Fruit fly (Drosophila melanogaster) whole organism, pupa: ENCODE results near the gene CG8564.

ENCODE experiments used
- CG10348 ChIP-seq: fragments of 200-800 bp; sonication (Bioruptor generic); IDR thresholded peaks from 2 replicates; pipeline ENCODE4 v1.3.6; 2022; ENCODE audit warnings: missing biosample characterization, missing genetic modification characterization
- CG12605 ChIP-seq: fragments of 200-800 bp; sonication (Bioruptor generic); IDR thresholded peaks from 2 replicates; pipeline ENCODE4 v1.3.6; 2022; ENCODE audit warnings: missing biosample characterization, missing genetic modification characterization
- CG13204 ChIP-seq: fragments of 200-800 bp; sonication (Bioruptor generic); optimal IDR thresholded peaks from 2 replicates; lab custom pipeline; 2018; ENCODE audit warnings: missing biosample characterization, mild to moderate bottlenecking, missing genetic modification characterization, moderate library complexity
- CG14655 ChIP-seq: fragments of 200-800 bp; sonication (Bioruptor generic); optimal IDR thresholded peaks from 3 replicates; lab custom pipeline; 2017; ENCODE audit warnings: mild to moderate bottlenecking, missing biosample characterization, missing genetic modification reagents, missing genetic modification characterization
- CG15710 ChIP-seq: fragments of 200-800 bp; sonication (Bioruptor generic); optimal IDR thresholded peaks from 2 replicates; lab custom pipeline; 2018; ENCODE audit warnings: missing biosample characterization, mild to moderate bottlenecking, missing genetic modification characterization, moderate library complexity
- CG17806 ChIP-seq: fragments of 200-800 bp; sonication (Bioruptor generic); optimal IDR thresholded peaks from 2 replicates; lab custom pipeline; 2018; ENCODE audit warnings: missing biosample characterization, mild to moderate bottlenecking, missing genetic modification characterization, moderate library complexity
- CG32121 ChIP-seq: fragments of 200-800 bp; sonication (Bioruptor generic); IDR thresholded peaks from 2 replicates; pipeline ENCODE4 v1.3.6; 2022; ENCODE audit warnings: missing biosample characterization, missing genetic modification characterization
- CG34367 ChIP-seq: fragments of 200-800 bp; sonication (Bioruptor generic); optimal IDR thresholded peaks from 2 replicates; lab custom pipeline; 2018; ENCODE audit warnings: missing biosample characterization, mild to moderate bottlenecking, missing genetic modification characterization
- CG4496 ChIP-seq: fragments of 200-800 bp; sonication (Bioruptor generic); IDR thresholded peaks from 3 replicates; pipeline ENCODE4 v1.3.6; 2022; ENCODE audit warnings: missing biosample characterization, missing genetic modification characterization
- CG8159 ChIP-seq: fragments of 200-800 bp; sonication (Bioruptor generic); optimal IDR thresholded peaks from 3 replicates; lab custom pipeline; 2018; ENCODE audit warnings: missing biosample characterization, mild to moderate bottlenecking, missing genetic modification characterization, moderate library complexity
- CG8301 ChIP-seq: fragments of 200-800 bp; sonication (Bioruptor generic); optimal IDR thresholded peaks from 2 replicates; lab custom pipeline; 2018; ENCODE audit warnings: missing biosample characterization, mild to moderate bottlenecking, missing genetic modification characterization
- CG9948 ChIP-seq: fragments of 200-800 bp; sonication (Bioruptor generic); optimal IDR thresholded peaks from 2 replicates; lab custom pipeline; 2018; ENCODE audit warnings: missing biosample characterization, mild to moderate bottlenecking, missing genetic modification characterization, moderate library complexity
- D1 ChIP-seq: fragments of 200-800 bp; sonication (Bioruptor generic); optimal IDR thresholded peaks from 2 replicates; lab custom pipeline; 2018; ENCODE audit warnings: missing biosample characterization, mild to moderate bottlenecking, missing genetic modification characterization, moderate library complexity
- EcR ChIP-seq: fragments of 200-800 bp; sonication (Bioruptor generic); optimal IDR thresholded peaks from 3 replicates; lab custom pipeline; 2019; ENCODE audit warnings: missing biosample characterization, missing genetic modification characterization, mild to moderate bottlenecking, moderate library complexity, missing genetic modification reagents
- Ets98B ChIP-seq: fragments of 200-800 bp; sonication (Bioruptor generic); IDR thresholded peaks from 2 replicates; pipeline ENCODE4 v1.3.6; 2022; ENCODE audit warnings: missing biosample characterization, missing genetic modification characterization
- Pif1A ChIP-seq: fragments of 200-800 bp; sonication (Bioruptor generic); optimal IDR thresholded peaks from 3 replicates; lab custom pipeline; 2016; ENCODE audit warnings: missing biosample characterization, missing genetic modification characterization
- Pif1B ChIP-seq: fragments of 200-800 bp; sonication (Bioruptor generic); optimal IDR thresholded peaks from 3 replicates; lab custom pipeline; 2016; ENCODE audit warnings: missing biosample characterization, missing genetic modification characterization
- Snoo ChIP-seq: fragments of 200-800 bp; sonication (Bioruptor generic); optimal IDR thresholded peaks from 3 replicates; lab custom pipeline; 2017; ENCODE audit warnings: missing biosample characterization, mild to moderate bottlenecking, missing genetic modification characterization, inconsistent platforms
- fd96Ca ChIP-seq: fragments of 200-800 bp; sonication (Bioruptor generic); IDR thresholded peaks from 3 replicates; pipeline ENCODE4 v1.3.6; 2022; ENCODE audit warnings: missing biosample characterization, missing genetic modification characterization
- gl ChIP-seq: fragments of 200-800 bp; sonication (Bioruptor generic); optimal IDR thresholded peaks from 2 replicates; lab custom pipeline; 2018; ENCODE audit warnings: missing biosample characterization, mild to moderate bottlenecking, missing genetic modification characterization
- rn ChIP-seq: fragments of 200-800 bp; sonication (Bioruptor generic); IDR thresholded peaks from 2 replicates; pipeline ENCODE4 v1.3.6; 2022; ENCODE audit warnings: missing biosample characterization, missing genetic modification characterization

CG8564 gene

dm6 chr3L:7387814-7388213, at the start of gene CG8564:
CG8564 (minus strand) TSS chr3L:7387914.
- TF ChIP-seq gl (tag; lab: Kevin White, UChicago) (no peak), Pif1B (GFP tag; lab: Kevin White, UChicago) (no peak), CG8301 (tag; lab: Kevin White, UChicago) (no peak), CG12605 (GFP tag; lab: Robert Waterston, UW) (no peak), rn (GFP tag; lab: Robert Waterston, UW) (no peak), fd96Ca (no peak), CG32121 (GFP tag; lab: Robert Waterston, UW) (no peak), CG34367 (tag; lab: Kevin White, UChicago) (no peak), Snoo (no peak), D1 (no peak), CG13204 (GFP tag; lab: Kevin White, UChicago) (no peak), CG10348 (GFP tag; lab: Robert Waterston, UW) (no peak), CG4496 (no peak), EcR (GFP tag; lab: Kevin White, UChicago) (no peak), CG9948 (no peak), CG14655 (no peak), Ets98B (GFP tag; lab: Robert Waterston, UW) (no peak), Pif1A (GFP tag; lab: Kevin White, UChicago) (no peak), CG15710 (tag; lab: Kevin White, UChicago) (no peak), CG17806 (no peak)

dm6 chr3L:7437366-7437765, 49.7 kb upstream of the CG8564 start, which contains the start of gene CG14835:
CG14835 (minus strand) TSS chr3L:7437466.
- no peak for TF ChIP-seq CG4496
- no peak for TF ChIP-seq CG8159
- TF ChIP-seq CG12605 (GFP tag; lab: Robert Waterston, UW), result no peak
- TF ChIP-seq gl (tag; lab: Kevin White, UChicago), result no peak
- TF ChIP-seq CG14655, result no peak
- no peak for TF ChIP-seq CG13204 (GFP tag; lab: Kevin White, UChicago)
- TF ChIP-seq CG34367 (tag; lab: Kevin White, UChicago), result no peak
- no peak for TF ChIP-seq Pif1A (GFP tag; lab: Kevin White, UChicago)
- TF ChIP-seq CG32121 (GFP tag; lab: Robert Waterston, UW), result no peak
- TF ChIP-seq CG8301 (tag; lab: Kevin White, UChicago), result no peak
- no peak for TF ChIP-seq EcR (GFP tag; lab: Kevin White, UChicago)
- no peak for TF ChIP-seq Pif1B (GFP tag; lab: Kevin White, UChicago)
- no peak for TF ChIP-seq CG15710 (tag; lab: Kevin White, UChicago)
- no peak for TF ChIP-seq D1

dm6 chr3L:7434715-7435653, 47.3 kb upstream of the CG8564 start, which contains the start of gene Rac2:
Rac2 (minus strand) TSS chr3L:7435190.
- TF ChIP-seq CG17806 (peak; percentile 10), Snoo (peak; percentile 21), gl (tag; lab: Kevin White, UChicago) (peak; percentile 52), CG9948 (peak; percentile 45), CG15710 (tag; lab: Kevin White, UChicago) (peak; percentile 20), CG8159 (peak; percentile 48), fd96Ca (peak; percentile 74; the same call in 2 of the 3 replicates), CG8301 (tag; lab: Kevin White, UChicago) (peak; percentile 58), CG12605 (GFP tag; lab: Robert Waterston, UW) (peak; percentile 57), CG10348 (GFP tag; lab: Robert Waterston, UW) (no peak), Ets98B (GFP tag; lab: Robert Waterston, UW) (peak; percentile 67), CG14655 (peak; percentile 63), D1 (no peak), CG4496 (peak; percentile 72), rn (GFP tag; lab: Robert Waterston, UW) (no peak), CG34367 (tag; lab: Kevin White, UChicago) (peak; percentile 26), CG32121 (GFP tag; lab: Robert Waterston, UW) (peak; percentile 68), EcR (GFP tag; lab: Kevin White, UChicago) (peak; percentile 68), Pif1B (GFP tag; lab: Kevin White, UChicago) (peak; percentile 65), CG13204 (GFP tag; lab: Kevin White, UChicago) (peak; percentile 64), Pif1A (GFP tag; lab: Kevin White, UChicago) (peak; percentile 53)

- TF ChIP-seq rn (GFP tag; lab: Robert Waterston, UW), result no peak
- TF ChIP-seq CG4496, result no peak
- no peak for TF ChIP-seq CG8159
- TF ChIP-seq Pif1A (GFP tag; lab: Kevin White, UChicago), result no peak
- no peak for TF ChIP-seq CG14655
- no peak for TF ChIP-seq CG8301 (tag; lab: Kevin White, UChicago)
- TF ChIP-seq Pif1B (GFP tag; lab: Kevin White, UChicago), result no peak
- no peak for TF ChIP-seq D1
- TF ChIP-seq CG15710 (tag; lab: Kevin White, UChicago), result no peak
- no peak for TF ChIP-seq CG9948
- TF ChIP-seq Snoo, result no peak
These were observed 46.5 kb upstream of the CG8564 start for dm6 chr3L:7434198-7434597.

dm6 chr3L:7433325-7433827, 45.7 kb upstream of the CG8564 start:
- TF ChIP-seq Pif1B (GFP tag; lab: Kevin White, UChicago), result no peak
- peak; percentile 27 for TF ChIP-seq D1
- TF ChIP-seq CG8159, result peak; percentile 39
- TF ChIP-seq EcR (GFP tag; lab: Kevin White, UChicago), result peak; percentile 76
- no peak for TF ChIP-seq CG10348 (GFP tag; lab: Robert Waterston, UW)
- TF ChIP-seq CG13204 (GFP tag; lab: Kevin White, UChicago), result peak; percentile 28
- TF ChIP-seq rn (GFP tag; lab: Robert Waterston, UW), result peak; percentile 50; the same call in 1 of the 2 replicates
- peak; percentile 33 for TF ChIP-seq CG17806
- TF ChIP-seq CG32121 (GFP tag; lab: Robert Waterston, UW), result peak; percentile 74; the same call in 1 of the 2 replicates
- no peak for TF ChIP-seq Pif1A (GFP tag; lab: Kevin White, UChicago)
- TF ChIP-seq CG14655, result peak; percentile 56
- TF ChIP-seq CG9948, result peak; percentile 56
- TF ChIP-seq Ets98B (GFP tag; lab: Robert Waterston, UW), result peak; percentile 65
- TF ChIP-seq Snoo, result no peak
- TF ChIP-seq CG8301 (tag; lab: Kevin White, UChicago), result peak; percentile 34
- TF ChIP-seq CG4496, result peak; percentile 79
- peak; percentile 74 for TF ChIP-seq CG12605 (GFP tag; lab: Robert Waterston, UW)
- peak; percentile 66; the same call in 2 of the 3 replicates for TF ChIP-seq fd96Ca
- peak; percentile 9 for TF ChIP-seq CG15710 (tag; lab: Kevin White, UChicago)
- peak; percentile 42 for TF ChIP-seq CG34367 (tag; lab: Kevin White, UChicago)
- TF ChIP-seq gl (tag; lab: Kevin White, UChicago), result peak; percentile 64
